Worm (Caenorhabditis elegans) whole organism, late embryonic: ENCODE data around the gene M163.5.

Source experiments
- C38D4.7 ChIP-seq: fragments of 200-800 bp; sonication (Bioruptor generic); optimal IDR thresholded peaks from 2 replicates; lab custom pipeline; 2018; ENCODE audit warnings: mild to moderate bottlenecking, missing genetic modification characterization, moderate library complexity, missing compliant biosample characterization
- F13H6.1 ChIP-seq: sonication (generic microtip); optimal IDR thresholded peaks from 2 replicates; lab custom pipeline; 2016; ENCODE audit warnings: missing genetic modification characterization, missing compliant biosample characterization
- T23F11.4 ChIP-seq: fragments of 200-800 bp; sonication (Bioruptor generic); optimal IDR thresholded peaks from 2 replicates; lab custom pipeline; 2018; ENCODE audit warnings: mild to moderate bottlenecking, missing genetic modification characterization, missing compliant biosample characterization
- Y22D7AL.16 ChIP-seq: sonication (generic microtip); optimal IDR thresholded peaks from 2 replicates; lab custom pipeline; 2016; ENCODE audit warnings: missing genetic modification characterization, missing compliant biosample characterization
- ahr-1 ChIP-seq: sonication (generic microtip); optimal IDR thresholded peaks from 2 replicates; lab custom pipeline; 2016; ENCODE audit warnings: missing genetic modification characterization, missing compliant biosample characterization
- ama-1 ChIP-seq: fragments of 150-350 bp; optimal IDR thresholded peaks from 2 replicates; lab custom pipeline; 2014
- ceh-14 ChIP-seq: sonication (generic microtip); optimal IDR thresholded peaks from 2 replicates; lab custom pipeline; 2016; ENCODE audit warnings: missing genotype, missing genetic modification characterization, missing compliant biosample characterization
- ceh-2 ChIP-seq: sonication (generic microtip); optimal IDR thresholded peaks from 2 replicates; lab custom pipeline; 2016; ENCODE audit warnings: missing genotype, missing genetic modification characterization, missing compliant biosample characterization
- ceh-22 ChIP-seq: sonication (generic microtip); optimal IDR thresholded peaks from 2 replicates; lab custom pipeline; 2017; ENCODE audit warnings: missing biosample characterization, missing genetic modification characterization
- ceh-24 ChIP-seq: sonication (generic microtip); optimal IDR thresholded peaks from 2 replicates; lab custom pipeline; 2016; ENCODE audit warnings: mild to moderate bottlenecking, missing genetic modification characterization, missing compliant biosample characterization
- ceh-30 ChIP-seq: fragments of 150-350 bp; optimal IDR thresholded peaks from 2 replicates; lab custom pipeline; 2014; ENCODE audit warnings: missing biosample characterization, missing genetic modification characterization
- ceh-31 ChIP-seq: sonication (generic microtip); optimal IDR thresholded peaks from 2 replicates; lab custom pipeline; 2016; ENCODE audit warnings: missing genetic modification characterization, missing compliant biosample characterization
- ceh-45 ChIP-seq: fragments of 200-800 bp; sonication (Bioruptor generic); IDR thresholded peaks from 2 replicates; pipeline ENCODE4 v1.3.6; 2022; ENCODE audit warnings: missing genetic modification reagents, missing genetic modification characterization, missing compliant biosample characterization
- ceh-48 ChIP-seq: sonication (generic microtip); optimal IDR thresholded peaks from 2 replicates; lab custom pipeline; 2016; ENCODE audit warnings: missing genetic modification characterization, inconsistent platforms, missing compliant biosample characterization
- ceh-6 ChIP-seq: fragments of 200-800 bp; sonication (Bioruptor generic); optimal IDR thresholded peaks from 2 replicates; lab custom pipeline; 2018; ENCODE audit warnings: mild to moderate bottlenecking, missing genetic modification characterization, missing compliant biosample characterization
- ceh-9 ChIP-seq: sonication (generic microtip); optimal IDR thresholded peaks from 2 replicates; lab custom pipeline; 2016; ENCODE audit warnings: mild to moderate bottlenecking, missing genetic modification characterization, inconsistent platforms, missing compliant biosample characterization
- dmd-4 ChIP-seq: sonication (generic microtip); optimal IDR thresholded peaks from 2 replicates; lab custom pipeline; 2016; ENCODE audit warnings: borderline replicate concordance, missing genetic modification characterization, missing compliant biosample characterization
- dve-1 ChIP-seq: sonication (generic microtip); optimal IDR thresholded peaks from 2 replicates; lab custom pipeline; 2017; ENCODE audit warnings: antibody characterized with exemption, mild to moderate bottlenecking, missing genetic modification characterization, missing compliant biosample characterization
- elt-4 ChIP-seq: sonication (generic microtip); optimal IDR thresholded peaks from 2 replicates; lab custom pipeline; 2016; ENCODE audit warnings: missing genetic modification characterization, missing compliant biosample characterization
- ets-4 ChIP-seq: sonication (generic microtip); optimal IDR thresholded peaks from 2 replicates; lab custom pipeline; 2016; ENCODE audit warnings: missing genetic modification characterization, missing compliant biosample characterization
- fax-1 ChIP-seq: sonication (generic microtip); optimal IDR thresholded peaks from 2 replicates; lab custom pipeline; 2016; ENCODE audit warnings: missing genotype, missing genetic modification characterization, missing compliant biosample characterization
- fkh-10 ChIP-seq: fragments of 150-350 bp; optimal IDR thresholded peaks from 2 replicates; lab custom pipeline; 2014; ENCODE audit warnings: missing biosample characterization, missing genetic modification reagents, missing genetic modification characterization
- hlh-13 ChIP-seq: fragments of 200-800 bp; sonication (Bioruptor generic); optimal IDR thresholded peaks from 2 replicates; lab custom pipeline; 2018; ENCODE audit warnings: mild to moderate bottlenecking, missing genetic modification characterization, missing compliant biosample characterization
- hlh-15 ChIP-seq: sonication (generic microtip); optimal IDR thresholded peaks from 2 replicates; lab custom pipeline; 2016; ENCODE audit warnings: missing genetic modification characterization, missing compliant biosample characterization
- hlh-30 ChIP-seq: sonication (generic microtip); optimal IDR thresholded peaks from 2 replicates; lab custom pipeline; 2017; ENCODE audit warnings: antibody characterized with exemption, missing genetic modification characterization, missing compliant biosample characterization; ENCODE audit not compliant: insufficient read depth
- hlh-8 ChIP-seq: sonication (generic microtip); optimal IDR thresholded peaks from 2 replicates; lab custom pipeline; 2016; ENCODE audit warnings: missing genotype, missing genetic modification characterization, missing compliant biosample characterization
- lim-6 ChIP-seq: sonication (generic microtip); optimal IDR thresholded peaks from 2 replicates; lab custom pipeline; 2016; ENCODE audit warnings: missing genetic modification characterization, missing compliant biosample characterization
- lin-11 ChIP-seq: fragments of 200-800 bp; sonication (Bioruptor generic); optimal IDR thresholded peaks from 2 replicates; lab custom pipeline; 2018; ENCODE audit warnings: mild to moderate bottlenecking, missing genetic modification characterization, missing compliant biosample characterization
- nhr-11 ChIP-seq: fragments of 150-350 bp; optimal IDR thresholded peaks from 2 replicates; lab custom pipeline; 2014; ENCODE audit warnings: missing biosample characterization, missing genetic modification characterization
- odd-2 ChIP-seq: sonication (generic microtip); optimal IDR thresholded peaks from 2 replicates; lab custom pipeline; 2017; ENCODE audit warnings: antibody characterized with exemption, mild to moderate bottlenecking, missing genetic modification characterization, missing compliant biosample characterization
- pat-9 ChIP-seq: fragments of 200-800 bp; sonication (Bioruptor generic); optimal IDR thresholded peaks from 2 replicates; lab custom pipeline; 2018; ENCODE audit warnings: mild to moderate bottlenecking, missing genetic modification characterization, moderate library complexity, missing compliant biosample characterization
- pax-1 ChIP-seq: fragments of 150-350 bp; optimal IDR thresholded peaks from 2 replicates; lab custom pipeline; 2014; ENCODE audit warnings: missing biosample characterization, missing genetic modification characterization
- pha-2 ChIP-seq: sonication (generic microtip); optimal IDR thresholded peaks from 2 replicates; lab custom pipeline; 2017; ENCODE audit warnings: mild to moderate bottlenecking, missing genetic modification characterization, missing compliant biosample characterization
- pha-4 ChIP-seq: fragments of 150-350 bp; optimal IDR thresholded peaks from 2 replicates; lab custom pipeline; 2018; ENCODE audit warnings: missing biosample characterization, missing genetic modification reagents, missing genetic modification characterization
- pqm-1 ChIP-seq: sonication (generic microtip); optimal IDR thresholded peaks from 2 replicates; lab custom pipeline; 2016; ENCODE audit warnings: missing genetic modification characterization, missing compliant biosample characterization
- pros-1 ChIP-seq: fragments of 150-350 bp; optimal IDR thresholded peaks from 2 replicates; lab custom pipeline; 2014; ENCODE audit warnings: missing biosample characterization, missing genetic modification reagents, missing genetic modification characterization
- ref-2 ChIP-seq: sonication (generic microtip); optimal IDR thresholded peaks from 2 replicates; lab custom pipeline; 2016; ENCODE audit warnings: missing genetic modification characterization, missing compliant biosample characterization
- rnt-1 ChIP-seq: sonication (generic microtip); optimal IDR thresholded peaks from 2 replicates; lab custom pipeline; 2016; ENCODE audit warnings: missing genetic modification characterization, missing compliant biosample characterization
- syd-9 ChIP-seq: sonication (generic microtip); optimal IDR thresholded peaks from 2 replicates; lab custom pipeline; 2016; ENCODE audit warnings: mild to moderate bottlenecking, missing genetic modification characterization, moderate library complexity, missing compliant biosample characterization
- tbx-2 ChIP-seq: sonication (generic microtip); optimal IDR thresholded peaks from 2 replicates; lab custom pipeline; 2016; ENCODE audit warnings: missing genetic modification characterization, missing compliant biosample characterization
- tbx-7 ChIP-seq: sonication (generic microtip); optimal IDR thresholded peaks from 2 replicates; lab custom pipeline; 2016; ENCODE audit warnings: missing genotype, missing genetic modification characterization, missing compliant biosample characterization
- ttx-3 ChIP-seq: sonication (generic microtip); optimal IDR thresholded peaks from 2 replicates; lab custom pipeline; 2016; ENCODE audit warnings: missing genetic modification reagents, missing genetic modification characterization, missing compliant biosample characterization
- unc-3 ChIP-seq, 2 experiments: fragments of 200-800 bp in 1 of 2; sonication (Bioruptor generic) in 1 of 2; sonication (generic microtip) in 1 of 2; conservative IDR thresholded peaks in 1 of 2; optimal IDR thresholded peaks in 1 of 2; 2 replicates each; pipeline versions ENCODE4 v1.3.6 to Lab custom; 2016 to 2022; ENCODE audit warnings: missing compliant biosample characterization in 2 of 2, missing genetic modification characterization in 2 of 2, missing genetic modification reagents in 1 of 2
- unc-42 ChIP-seq: sonication (generic microtip); optimal IDR thresholded peaks from 2 replicates; lab custom pipeline; 2016; ENCODE audit warnings: missing genotype, missing genetic modification characterization, missing compliant biosample characterization
- unc-55 ChIP-seq: sonication (generic microtip); optimal IDR thresholded peaks from 2 replicates; lab custom pipeline; 2017; ENCODE audit warnings: missing biosample characterization, missing genetic modification reagents, missing genetic modification characterization
- ztf-16 ChIP-seq: sonication (generic microtip); optimal IDR thresholded peaks from 2 replicates; lab custom pipeline; 2017; ENCODE audit warnings: missing genetic modification characterization, missing compliant biosample characterization

M163.5 gene

ce11 chrX:14486503-14486902 is 12.7 kb downstream of the M163.5 start (continued):
- no peak for TF ChIP-seq pha-2 (tag; lab: Kevin White, UChicago)
- TF ChIP-seq hlh-13 (GFP tag; lab: Kevin White, UChicago), result no peak
- TF ChIP-seq odd-2, result no peak
- TF ChIP-seq ceh-31 (tag; lab: Kevin White, UChicago), result peak; percentile 76
- TF ChIP-seq pha-4 (tag; lab: Kevin White, UChicago), result no peak
- TF ChIP-seq rnt-1, result no peak
- TF ChIP-seq ztf-16, result peak; percentile 11
- TF ChIP-seq syd-9 (tag; lab: Kevin White, UChicago), result no peak
- no peak for TF ChIP-seq ceh-9 (tag; lab: Kevin White, UChicago)
- TF ChIP-seq ceh-2 (tag; lab: Kevin White, UChicago), result no peak
- no peak for TF ChIP-seq ahr-1 (tag; lab: Kevin White, UChicago)
- no peak for TF ChIP-seq pat-9 (tag; lab: Kevin White, UChicago)
- TF ChIP-seq F13H6.1 (tag; lab: Kevin White, UChicago), result no peak
- TF ChIP-seq ref-2 (tag; lab: Kevin White, UChicago), result peak; percentile 84
- no peak for TF ChIP-seq ceh-6 (GFP tag; lab: Kevin White, UChicago)

DNA sequence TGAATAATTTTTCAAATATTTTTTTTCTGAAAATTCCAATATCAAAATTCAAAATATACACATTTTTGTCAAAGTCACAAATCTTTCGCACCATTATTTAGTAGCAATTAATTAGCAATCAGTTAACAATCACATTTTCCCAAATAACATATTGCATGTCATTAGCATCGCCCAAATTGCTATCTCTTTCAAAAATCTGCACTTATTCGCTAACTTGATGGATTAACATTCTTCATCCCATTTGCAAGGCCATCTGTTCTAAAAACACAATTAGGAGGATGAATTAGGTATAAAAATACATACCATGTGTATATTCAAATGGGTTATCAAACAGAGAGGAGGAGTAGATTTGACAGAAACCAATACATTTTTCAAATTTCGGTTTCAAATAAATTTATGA is 13.5 kb downstream of the M163.5 start:
- no peak for TF ChIP-seq lim-6
- TF ChIP-seq unc-42 (tag; lab: Kevin White, UChicago), result peak; percentile 49
- no peak for TF ChIP-seq elt-4 (tag; lab: Kevin White, UChicago)
- no peak for TF ChIP-seq ama-1

DNA sequence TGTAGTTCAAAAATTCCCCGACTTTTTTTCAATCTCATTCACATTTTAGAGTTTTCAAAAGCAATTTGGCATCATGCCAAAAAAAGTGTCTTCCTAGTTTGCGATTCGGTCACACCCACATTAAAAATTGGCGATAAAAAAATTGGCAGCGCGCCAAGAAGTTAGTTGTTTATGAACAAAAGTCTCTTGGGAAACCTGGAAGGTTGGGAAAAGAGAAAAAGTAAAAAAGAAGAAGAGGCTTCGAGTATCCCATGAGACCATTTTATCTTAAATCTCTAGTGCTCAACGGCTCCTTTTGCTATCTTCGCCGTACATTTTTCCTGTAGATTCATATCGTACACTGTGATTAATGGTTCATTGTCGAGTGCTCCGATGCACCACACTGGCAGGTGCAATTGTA is 14.0 kb downstream of the M163.5 start:
- TF ChIP-seq ahr-1 (tag; lab: Kevin White, UChicago), result no peak
- no peak for TF ChIP-seq nhr-11
- no peak for TF ChIP-seq F13H6.1 (tag; lab: Kevin White, UChicago)
- no peak for TF ChIP-seq ceh-48 (tag; lab: Kevin White, UChicago)
- TF ChIP-seq ceh-31 (tag; lab: Kevin White, UChicago), result no peak
- TF ChIP-seq, all 69 proteins: peak for 0

DNA sequence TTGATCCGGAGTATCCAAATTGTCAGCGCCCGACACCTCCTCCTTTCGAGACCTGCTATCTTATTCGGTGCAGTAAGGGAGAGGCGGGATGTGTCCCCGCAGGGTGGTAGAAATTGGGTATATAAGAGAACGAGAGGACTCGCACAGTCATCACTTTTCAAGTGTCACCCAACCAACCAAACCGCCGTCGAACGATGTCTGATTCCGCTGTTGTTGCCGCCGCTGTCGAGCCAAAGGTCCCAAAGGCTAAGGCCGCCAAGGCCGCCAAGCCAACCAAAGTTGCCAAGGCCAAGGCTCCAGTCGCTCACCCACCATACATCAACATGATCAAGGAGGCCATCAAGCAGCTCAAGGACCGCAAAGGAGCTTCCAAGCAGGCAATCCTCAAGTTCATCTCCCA is 16.1 kb downstream of the M163.5 start, which contains the start of gene his-24:
Gene his-24 (plus strand): TSS at position 150 of the 400 bp plus-strand sequence.
- TF ChIP-seq dve-1, result peak; percentile 54
- TF ChIP-seq hlh-30 (tag; lab: Kevin White, UChicago), result no peak
- TF ChIP-seq C38D4.7 (GFP tag; lab: Kevin White, UChicago), result no peak
- no peak for TF ChIP-seq ttx-3 (tag; lab: Kevin White, UChicago)
- no peak for TF ChIP-seq pax-1 (tag; lab: Kevin White, UChicago)
- peak; percentile 75 for TF ChIP-seq unc-55 (GFP tag; lab: Kevin White, UChicago)
- no peak for TF ChIP-seq hlh-8 (tag; lab: Kevin White, UChicago)
- no peak for TF ChIP-seq tbx-7 (tag; lab: Kevin White, UChicago)
- no peak for TF ChIP-seq pqm-1
- TF ChIP-seq ets-4, result no peak
- TF ChIP-seq T23F11.4 (GFP tag; lab: Kevin White, UChicago), result no peak
- no peak for TF ChIP-seq odd-2
- peak; percentile 6 for TF ChIP-seq pros-1
- no peak for TF ChIP-seq pat-9 (tag; lab: Kevin White, UChicago)
- no peak for TF ChIP-seq pha-4 (tag; lab: Kevin White, UChicago)
- no peak for TF ChIP-seq Y22D7AL.16 (tag; lab: Kevin White, UChicago)
- no peak for TF ChIP-seq ceh-30 (tag; lab: Kevin White, UChicago)
- no peak for TF ChIP-seq ceh-6 (GFP tag; lab: Kevin White, UChicago)
- peak; percentile 43 for TF ChIP-seq tbx-2 (tag; lab: Kevin White, UChicago)
- no peak for TF ChIP-seq lin-11 (tag; lab: Kevin White, UChicago)
- TF ChIP-seq hlh-15 (tag; lab: Kevin White, UChicago), result no peak
- no peak for TF ChIP-seq ceh-9 (tag; lab: Kevin White, UChicago)
- TF ChIP-seq dmd-4 (tag; lab: Kevin White, UChicago), result no peak
- no peak for TF ChIP-seq ceh-14
- peak; percentile 73 for TF ChIP-seq ref-2 (tag; lab: Kevin White, UChicago)
- 0 out of 2 replicates have a peak, but pooled peaks have one; percentile 48 for TF ChIP-seq ceh-45
- no peak for TF ChIP-seq pha-2 (tag; lab: Kevin White, UChicago)
- TF ChIP-seq ahr-1 (tag; lab: Kevin White, UChicago), result no peak
- no peak for TF ChIP-seq ceh-22
- no peak for TF ChIP-seq ceh-24 (tag; lab: Kevin White, UChicago)
- TF ChIP-seq hlh-13 (GFP tag; lab: Kevin White, UChicago), result no peak
- TF ChIP-seq unc-3 (GFP tag; conservative IDR thresholded peaks at IDR 0.05; lab: Robert Waterston, UW), result no peak
- no peak for TF ChIP-seq unc-3 (tag; optimal IDR thresholded peaks at IDR 0.05; lab: Kevin White, UChicago)
- no peak for TF ChIP-seq nhr-11
- TF ChIP-seq fkh-10 (GFP tag; lab: Kevin White, UChicago), result no peak
- no peak for TF ChIP-seq fax-1
